Worm (Caenorhabditis elegans): ENCODE measurements around the gene egl-1.

The egl-1 gene

ce11 chrV:14423268-14423667, 8.9 kb downstream of the egl-1 start, which contains the start of gene rpoa-12 (continued):
- TF ChIP-seq fax-1 (tag; optimal IDR thresholded peaks at IDR 0.05) = peak; percentile 15
- TF ChIP-seq ceh-18 (tag; optimal IDR thresholded peaks at IDR 0.05) = peak; percentile 16
- TF ChIP-seq ceh-2 (tag; optimal IDR thresholded peaks at IDR 0.05) = peak; percentile 62
- no peak for TF ChIP-seq T23F11.4 (GFP tag; optimal IDR thresholded peaks at IDR 0.05)
- TF ChIP-seq pros-1 (tag; optimal IDR thresholded peaks at IDR 0.05) = no peak
- TF ChIP-seq unc-3 (GFP tag; conservative IDR thresholded peaks at IDR 0.05) = no peak
- no peak for TF ChIP-seq unc-3 (tag; optimal IDR thresholded peaks at IDR 0.05)
- no peak for TF ChIP-seq pat-9 (tag; optimal IDR thresholded peaks at IDR 0.05)
- TF ChIP-seq Y22D7AL.16 (tag; optimal IDR thresholded peaks at IDR 0.05) = no peak
- peak; percentile 76 for TF ChIP-seq tbx-2 (tag; optimal IDR thresholded peaks at IDR 0.05)
- no peak for TF ChIP-seq npax-4 (tag; optimal IDR thresholded peaks at IDR 0.05)
- TF ChIP-seq zip-5 (tag; optimal IDR thresholded peaks at IDR 0.05) = peak; percentile 54
- peak; percentile 18 for TF ChIP-seq hlh-8 (tag; optimal IDR thresholded peaks at IDR 0.05)
- no peak for TF ChIP-seq eyg-1 (tag; optimal IDR thresholded peaks at IDR 0.05)
- no peak for TF ChIP-seq syd-9 (tag; optimal IDR thresholded peaks at IDR 0.05)
- TF ChIP-seq tbx-7 (tag; optimal IDR thresholded peaks at IDR 0.05) = peak; percentile 69
- TF ChIP-seq ceh-14 (tag; optimal IDR thresholded peaks at IDR 0.05) = peak; percentile 22
- no peak for TF ChIP-seq ama-1 (optimal IDR thresholded peaks at IDR 0.05)
- no peak for TF ChIP-seq ceh-48 (tag; optimal IDR thresholded peaks at IDR 0.05)
- no peak for TF ChIP-seq nhr-232 (tag; optimal IDR thresholded peaks at IDR 0.05)
- TF ChIP-seq ceh-31 (tag; optimal IDR thresholded peaks at IDR 0.05) = peak; percentile 86
- peak; percentile 49 for TF ChIP-seq ceh-34 (tag; optimal IDR thresholded peaks at IDR 0.05)
- peak; percentile 49 for TF ChIP-seq unc-42 (tag; optimal IDR thresholded peaks at IDR 0.05)
- TF ChIP-seq ceh-9 (tag; optimal IDR thresholded peaks at IDR 0.05) = no peak
- TF ChIP-seq fkh-10 (GFP tag; optimal IDR thresholded peaks at IDR 0.05) = no peak
- TF ChIP-seq hlh-13 (GFP tag; optimal IDR thresholded peaks at IDR 0.05) = no peak
- TF ChIP-seq hlh-15 (tag; optimal IDR thresholded peaks at IDR 0.05) = no peak
- no peak for TF ChIP-seq elt-4 (tag; optimal IDR thresholded peaks at IDR 0.05)
- no peak for TF ChIP-seq mec-3 (tag; optimal IDR thresholded peaks at IDR 0.05; ENCODE audit: borderline replicate concordance)
- TF ChIP-seq pax-1 (tag; optimal IDR thresholded peaks at IDR 0.05) = no peak
- TF ChIP-seq fkh-6 (tag; optimal IDR thresholded peaks at IDR 0.05) = no peak
- no peak for TF ChIP-seq gmeb-2 (tag; optimal IDR thresholded peaks at IDR 0.05)
- TF ChIP-seq ceh-19 (GFP tag; optimal IDR thresholded peaks at IDR 0.05) = no peak
- no peak for TF ChIP-seq madf-2 (tag; optimal IDR thresholded peaks at IDR 0.05)
- no peak for TF ChIP-seq hlh-30 (tag; optimal IDR thresholded peaks at IDR 0.05; ENCODE audit: insufficient read depth)
- TF ChIP-seq ztf-16 (tag; optimal IDR thresholded peaks at IDR 0.05) = no peak
- no peak for TF ChIP-seq che-1 (tag; optimal IDR thresholded peaks at IDR 0.05)
- no peak for TF ChIP-seq unc-86 (tag; optimal IDR thresholded peaks at IDR 0.05)
- TF ChIP-seq ceh-30 (tag; optimal IDR thresholded peaks at IDR 0.05) = no peak
- no peak for TF ChIP-seq pha-2 (tag; optimal IDR thresholded peaks at IDR 0.05)
- TF ChIP-seq elt-2 (tag; optimal IDR thresholded peaks at IDR 0.05) = peak; percentile 56
- peak; percentile 5 for TF ChIP-seq dmd-4 (tag; optimal IDR thresholded peaks at IDR 0.05; ENCODE audit: borderline replicate concordance)
- no peak for TF ChIP-seq dve-1 (tag; optimal IDR thresholded peaks at IDR 0.05)
- no peak for TF ChIP-seq K02D7.2 (tag; optimal IDR thresholded peaks at IDR 0.05)
- TF ChIP-seq ref-2 (tag; optimal IDR thresholded peaks at IDR 0.05) = peak; percentile 50
- TF ChIP-seq F13H6.1 (tag; optimal IDR thresholded peaks at IDR 0.05) = no peak
- no peak for TF ChIP-seq sox-4 (tag; optimal IDR thresholded peaks at IDR 0.05)
- TF ChIP-seq nhr-11 (tag; optimal IDR thresholded peaks at IDR 0.05) = no peak
- TF ChIP-seq K09A11.1 (tag; optimal IDR thresholded peaks at IDR 0.05; ENCODE audit: insufficient read depth) = no peak
- TF ChIP-seq ceh-22 (tag; optimal IDR thresholded peaks at IDR 0.05) = no peak
- peak; percentile 21 for TF ChIP-seq pqm-1 (tag; optimal IDR thresholded peaks at IDR 0.05)
- TF ChIP-seq unc-55 (GFP tag; optimal IDR thresholded peaks at IDR 0.05) = no peak
- no peak for TF ChIP-seq pag-3 (tag; optimal IDR thresholded peaks at IDR 0.05; ENCODE audit: borderline replicate concordance)
- no peak for TF ChIP-seq ahr-1 (tag; optimal IDR thresholded peaks at IDR 0.05)

Measured in whole organism, late embryonic.